Worm (Caenorhabditis elegans) whole organism, L1 larva: Measurements from ENCODE around the gene Y26E6A.3.

Experiments
- C34B4.2 ChIP-seq: sonication (generic microtip); optimal IDR thresholded peaks from 2 replicates; lab custom pipeline; 2017; ENCODE audit warnings: mild to moderate bottlenecking, missing genetic modification characterization, missing compliant biosample characterization
- egl-27 ChIP-seq, 2 experiments: fragments of 150-350 bp in 1 of 2; sonication (generic microtip); optimal IDR thresholded peaks; 3 replicates each; lab custom pipeline; 2017 to 2018; ENCODE audit warnings: missing biosample characterization in 2 of 2, missing genetic modification characterization in 2 of 2, missing genetic modification reagents in 2 of 2
- fkh-10 ChIP-seq: sonication (generic microtip); optimal IDR thresholded peaks from 2 replicates; lab custom pipeline; 2017; ENCODE audit warnings: missing biosample characterization, missing genetic modification reagents, missing genetic modification characterization
- lin-13 ChIP-seq: fragments of 150-350 bp; optimal IDR thresholded peaks from 2 replicates; lab custom pipeline; 2014; ENCODE audit warnings: missing biosample characterization, missing genetic modification reagents, missing genetic modification characterization
- lsy-2 ChIP-seq, 2 experiments: fragments of 150-350 bp; optimal IDR thresholded peaks; 2 replicates each; lab custom pipeline; 2014; ENCODE audit warnings: missing biosample characterization in 2 of 2, missing genetic modification characterization in 2 of 2
- nhr-19 ChIP-seq: fragments of 200-800 bp; sonication (Bioruptor generic); conservative IDR thresholded peaks from 2 replicates; pipeline ENCODE4 v1.3.6; 2022; ENCODE audit warnings: missing genetic modification characterization, missing compliant biosample characterization
- tbx-2 ChIP-seq: sonication (generic microtip); optimal IDR thresholded peaks from 2 replicates; lab custom pipeline; 2016; ENCODE audit warnings: missing genetic modification characterization, missing compliant biosample characterization

DNA sequence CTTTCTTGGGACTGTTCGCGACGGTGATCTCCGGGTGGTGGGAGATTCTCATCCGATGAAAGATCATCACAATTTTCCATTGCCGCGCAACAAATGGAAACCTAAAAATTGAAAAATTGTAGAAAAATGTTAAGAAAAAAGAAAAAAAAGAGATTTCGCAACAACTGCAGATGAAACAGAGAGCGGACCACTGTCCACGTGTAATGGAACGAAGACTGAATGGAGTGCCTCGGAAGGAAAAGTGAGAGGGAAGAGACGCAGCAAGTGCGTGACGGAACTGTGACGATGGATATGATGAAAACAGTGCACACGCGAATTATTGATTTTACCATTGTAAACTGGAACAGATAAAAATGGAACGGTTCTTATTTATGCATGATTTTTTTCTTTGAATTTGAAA lies 16.3 kb upstream of the Y26E6A.3 start, which contains the start of gene meg-2:
- no peak for TF ChIP-seq egl-27 (tag; optimal IDR thresholded peaks at IDR 0.05; lab: Kevin White, UChicago)
- TF ChIP-seq C34B4.2 (tag; lab: Kevin White, UChicago) = no peak
- TF ChIP-seq lin-13 (GFP tag; lab: Kevin White, UChicago) = no peak
- TF ChIP-seq fkh-10 (GFP tag; lab: Kevin White, UChicago) = no peak
- no peak for TF ChIP-seq nhr-19 (GFP tag; lab: Robert Waterston, UW)
- TF ChIP-seq lsy-2 (tag; optimal IDR thresholded peaks at IDR 0.05; lab: Kevin White, UChicago) = no peak
- TF ChIP-seq tbx-2 = no peak
